Fruit fly (Drosophila melanogaster) whole organism, embryonic: ENCODE data around the gene AlaRS-m.

Experiments
- BtbVII ChIP-seq: fragments of 200-800 bp; sonication (Bioruptor generic); optimal IDR thresholded peaks from 3 replicates; lab custom pipeline; 2017; ENCODE audit warnings: missing biosample characterization, mild to moderate bottlenecking, missing genetic modification characterization
- CG18764 ChIP-seq: fragments of 200-800 bp; sonication (Bioruptor generic); optimal IDR thresholded peaks from 3 replicates; lab custom pipeline; 2016; ENCODE audit warnings: missing biosample characterization, missing genetic modification characterization
- Stat92E ChIP-seq, 3 experiments: fragments of >200 bp in 2 of 3; fragments of 200-800 bp in 1 of 3; sonication (Bioruptor generic) in 1 of 3; optimal IDR thresholded peaks; 2 replicates each; lab custom pipeline; 2017 to 2019; ENCODE audit warnings: missing biosample characterization in 3 of 3, missing genetic modification characterization in 3 of 3, mild to moderate bottlenecking in 1 of 3, moderate library complexity in 1 of 3
- br ChIP-seq: fragments of >200 bp; optimal IDR thresholded peaks from 2 replicates; lab custom pipeline; 2017
- stc ChIP-seq: fragments of 200-800 bp; sonication (Bioruptor generic); IDR thresholded peaks from 2 replicates; pipeline ENCODE4 v1.3.6; 2022; ENCODE audit warnings: missing biosample characterization, missing genetic modification characterization
- usp ChIP-seq: fragments of >200 bp; optimal IDR thresholded peaks from 2 replicates; lab custom pipeline; 2017; ENCODE audit warnings: missing biosample characterization, missing genetic modification characterization

- TF ChIP-seq CG18764 (GFP tag; lab: Kevin White, UChicago) (no peak), usp (GFP tag; lab: Kevin White, UChicago) (no peak), br (lab: Kevin White, UChicago) (no peak), stc (GFP tag; lab: Robert Waterston, UW) (no peak), Stat92E (GFP tag; optimal IDR thresholded peaks at IDR 0.05; lab: Kevin White, UChicago) (no peak), BtbVII (no peak)
Observed at dm6 chr3L:5176789-5177188, 30.9 kb downstream of the AlaRS-m start.
